Fruit fly (Drosophila melanogaster) whole organism, embryonic: ENCODE results near the gene MED18.
A peak's percentile ranks its signal among the peaks of the same experiment; 100 is the strongest.

Experiments
- CG10366 ChIP-seq: fragments of 200-800 bp; sonication (Bioruptor generic); IDR thresholded peaks from 2 replicates; pipeline ENCODE4 v1.3.6; 2022; ENCODE audit warnings: missing biosample characterization, missing genetic modification characterization
- CG10959 ChIP-seq: fragments of 200-800 bp; sonication (Bioruptor generic); IDR thresholded peaks from 2 replicates; pipeline ENCODE4 v1.3.6; 2022; ENCODE audit warnings: missing biosample characterization, missing genetic modification characterization
- CG11085 ChIP-seq: fragments of 200-800 bp; sonication (Bioruptor generic); IDR thresholded peaks from 2 replicates; pipeline ENCODE4 v1.3.6; 2022; ENCODE audit warnings: missing biosample characterization, missing genetic modification characterization
- CG11093 ChIP-seq: fragments of 200-800 bp; sonication (Bioruptor generic); IDR thresholded peaks from 3 replicates; pipeline ENCODE4 v1.3.6; 2022; ENCODE audit warnings: missing biosample characterization, missing genetic modification characterization
- CG11560 ChIP-seq: fragments of 200-800 bp; sonication (Bioruptor generic); IDR thresholded peaks from 3 replicates; pipeline ENCODE4 v1.3.6; 2022; ENCODE audit warnings: missing biosample characterization, missing genetic modification characterization
- CG13424 ChIP-seq: fragments of 200-800 bp; sonication (Bioruptor generic); optimal IDR thresholded peaks from 2 replicates; lab custom pipeline; 2019; ENCODE audit warnings: missing biosample characterization, mild to moderate bottlenecking, missing genetic modification characterization, moderate library complexity
- CG14014 ChIP-seq: fragments of 200-800 bp; sonication (Bioruptor generic); IDR thresholded peaks from 2 replicates; pipeline ENCODE4 v1.3.6; 2022; ENCODE audit warnings: missing biosample characterization, missing genetic modification characterization
- CG1602 ChIP-seq: fragments of 200-800 bp; sonication (Bioruptor generic); optimal IDR thresholded peaks from 3 replicates; lab custom pipeline; 2016; ENCODE audit warnings: missing biosample characterization, missing genetic modification characterization
- CG16779 ChIP-seq: fragments of 200-800 bp; sonication (Bioruptor generic); IDR thresholded peaks from 2 replicates; pipeline ENCODE4 v1.3.6; 2022; ENCODE audit warnings: missing biosample characterization, missing genetic modification characterization
- CG16815 ChIP-seq: fragments of 200-800 bp; sonication (Bioruptor generic); optimal IDR thresholded peaks from 3 replicates; lab custom pipeline; 2017; ENCODE audit warnings: missing biosample characterization, mild to moderate bottlenecking, missing genetic modification characterization
- CG2116 ChIP-seq: fragments of 200-800 bp; sonication (Bioruptor generic); optimal IDR thresholded peaks from 3 replicates; lab custom pipeline; 2018; ENCODE audit warnings: missing biosample characterization, mild to moderate bottlenecking, missing genetic modification characterization
- CG2199 ChIP-seq: fragments of 200-800 bp; sonication (Bioruptor generic); IDR thresholded peaks from 3 replicates; pipeline ENCODE4 v1.3.6; 2022; ENCODE audit warnings: missing biosample characterization, missing genetic modification characterization
- CG32532 ChIP-seq: fragments of 200-800 bp; sonication (Bioruptor generic); IDR thresholded peaks from 2 replicates; pipeline ENCODE4 v1.3.6; 2022; ENCODE audit warnings: missing biosample characterization, missing genetic modification characterization
- CG3281 ChIP-seq: fragments of 200-800 bp; sonication (Bioruptor generic); optimal IDR thresholded peaks from 3 replicates; lab custom pipeline; 2017; ENCODE audit warnings: missing biosample characterization, mild to moderate bottlenecking, missing genetic modification characterization
- CG4360 ChIP-seq: fragments of 200-800 bp; sonication (Bioruptor generic); IDR thresholded peaks from 2 replicates; pipeline ENCODE4 v1.3.6; 2022; ENCODE audit warnings: missing biosample characterization, missing genetic modification characterization
- CG43689 ChIP-seq: fragments of 200-800 bp; sonication (Bioruptor generic); IDR thresholded peaks from 2 replicates; pipeline ENCODE4 v1.3.6; 2022; ENCODE audit warnings: missing biosample characterization, missing genetic modification characterization
- CG4730 ChIP-seq: fragments of 200-800 bp; sonication (Bioruptor generic); IDR thresholded peaks from 2 replicates; pipeline ENCODE4 v1.3.6; 2022; ENCODE audit warnings: missing biosample characterization, missing genetic modification characterization
- CG7839 ChIP-seq: fragments of 200-800 bp; sonication (Bioruptor generic); optimal IDR thresholded peaks from 3 replicates; lab custom pipeline; 2018; ENCODE audit warnings: missing biosample characterization, mild to moderate bottlenecking, missing genetic modification characterization, moderate library complexity
- CG8944 ChIP-seq: fragments of 200-800 bp; sonication (Bioruptor generic); optimal IDR thresholded peaks from 3 replicates; lab custom pipeline; 2016; ENCODE audit warnings: missing biosample characterization, missing genetic modification characterization
- CTCF ChIP-seq: fragments of 200-800 bp; sonication (Bioruptor generic); optimal IDR thresholded peaks from 2 replicates; lab custom pipeline; 2017; ENCODE audit warnings: missing biosample characterization, mild to moderate bottlenecking, missing genetic modification characterization, moderate library complexity
- Fer2 ChIP-seq: fragments of 200-800 bp; sonication (Bioruptor generic); optimal IDR thresholded peaks from 2 replicates; lab custom pipeline; 2018; ENCODE audit warnings: missing biosample characterization, mild to moderate bottlenecking, missing genetic modification characterization, moderate library complexity
- H15 ChIP-seq: fragments of 200-800 bp; sonication (Bioruptor generic); IDR thresholded peaks from 3 replicates; pipeline ENCODE4 v1.3.6; 2022; ENCODE audit warnings: missing biosample characterization, missing genetic modification characterization
- Kr ChIP-seq: fragments of 200-800 bp; sonication (Bioruptor generic); optimal IDR thresholded peaks from 2 replicates; lab custom pipeline; 2017; ENCODE audit warnings: missing biosample characterization, mild to moderate bottlenecking, missing genetic modification characterization
- NK7.1 ChIP-seq: fragments of 200-800 bp; sonication (Bioruptor generic); optimal IDR thresholded peaks from 3 replicates; lab custom pipeline; 2016; ENCODE audit warnings: missing biosample characterization, missing genetic modification characterization
- Nf-YA ChIP-seq: fragments of 200-800 bp; sonication (Bioruptor generic); IDR thresholded peaks from 2 replicates; pipeline ENCODE4 v1.3.6; 2022; ENCODE audit warnings: missing biosample characterization, missing genetic modification characterization
- Ptx1 ChIP-seq: fragments of 200-800 bp; sonication (Bioruptor generic); IDR thresholded peaks from 2 replicates; pipeline ENCODE4 v1.3.6; 2022; ENCODE audit warnings: missing biosample characterization, missing genetic modification characterization
- Sry-β ChIP-seq: fragments of 200-800 bp; sonication (Bioruptor generic); optimal IDR thresholded peaks from 2 replicates; lab custom pipeline; 2018; ENCODE audit warnings: missing biosample characterization, mild to moderate bottlenecking, missing genetic modification characterization, moderate library complexity
- Taf1 ChIP-seq: fragments of 200-800 bp; sonication (Bioruptor generic); IDR thresholded peaks from 2 replicates; pipeline ENCODE4 v1.3.6; 2022; ENCODE audit warnings: missing biosample characterization, missing genetic modification characterization
- Trl ChIP-seq, 3 experiments: fragments of >200 bp in 2 of 3; fragments of 200-800 bp in 1 of 3; sonication (Bioruptor generic) in 1 of 3; optimal IDR thresholded peaks; 2 replicates in 1 of 3; 3 replicates in 2 of 3; lab custom pipeline; 2016 to 2017; ENCODE audit warnings: missing biosample characterization in 1 of 3, missing genetic modification characterization in 1 of 3
- bcd ChIP-seq: fragments of 200-800 bp; sonication (Bioruptor generic); optimal IDR thresholded peaks from 2 replicates; lab custom pipeline; 2017; ENCODE audit warnings: missing biosample characterization, mild to moderate bottlenecking, missing genetic modification characterization
- cas ChIP-seq: fragments of 200-800 bp; sonication (Bioruptor generic); IDR thresholded peaks from 2 replicates; pipeline ENCODE4 v1.3.6; 2022; ENCODE audit warnings: missing biosample characterization, missing genetic modification characterization
- chn ChIP-seq: fragments of 200-800 bp; sonication (Bioruptor generic); optimal IDR thresholded peaks from 2 replicates; lab custom pipeline; 2016; ENCODE audit warnings: missing biosample characterization, missing genetic modification characterization
- danr ChIP-seq: fragments of 200-800 bp; sonication (Bioruptor generic); IDR thresholded peaks from 2 replicates; pipeline ENCODE4 v1.3.6; 2022; ENCODE audit warnings: missing biosample characterization, missing genetic modification characterization
- exex ChIP-seq: fragments of 200-800 bp; sonication (Bioruptor generic); optimal IDR thresholded peaks from 4 replicates; lab custom pipeline; 2018; ENCODE audit warnings: missing biosample characterization, mild to moderate bottlenecking, missing genetic modification characterization, moderate library complexity
- fd3F ChIP-seq: fragments of 200-800 bp; sonication (Bioruptor generic); optimal IDR thresholded peaks from 2 replicates; lab custom pipeline; 2018; ENCODE audit warnings: missing biosample characterization, mild to moderate bottlenecking, missing genetic modification characterization, moderate library complexity
- h ChIP-seq: fragments of >200 bp; optimal IDR thresholded peaks from 2 replicates; lab custom pipeline; 2017
- lmd ChIP-seq: fragments of 200-800 bp; sonication (Bioruptor generic); IDR thresholded peaks from 2 replicates; pipeline ENCODE4 v1.3.6; 2022; ENCODE audit warnings: missing biosample characterization, missing genetic modification characterization
- lov ChIP-seq, 2 experiments: fragments of 200-800 bp in 1 of 2; fragments of >200 bp in 1 of 2; sonication (Bioruptor generic) in 1 of 2; IDR thresholded peaks in 1 of 2; optimal IDR thresholded peaks in 1 of 2; 2 replicates in 1 of 2; 3 replicates in 1 of 2; pipeline versions ENCODE4 v1.3.6 to Lab custom; 2017 to 2022; ENCODE audit warnings: missing biosample characterization in 1 of 2, missing genetic modification characterization in 1 of 2
- maf-S ChIP-seq: fragments of 200-800 bp; sonication (Bioruptor generic); optimal IDR thresholded peaks from 2 replicates; lab custom pipeline; 2016; ENCODE audit warnings: missing biosample characterization, missing genetic modification characterization
- mirr ChIP-seq: fragments of 200-800 bp; sonication (Bioruptor generic); optimal IDR thresholded peaks from 3 replicates; lab custom pipeline; 2018; ENCODE audit warnings: missing biosample characterization, mild to moderate bottlenecking, missing genetic modification characterization
- peb ChIP-seq: fragments of 200-800 bp; sonication (Bioruptor generic); IDR thresholded peaks from 2 replicates; pipeline ENCODE4 v1.3.6; 2022; ENCODE audit warnings: missing biosample characterization, missing genetic modification characterization
- repo ChIP-seq: fragments of 200-800 bp; sonication (Bioruptor generic); optimal IDR thresholded peaks from 2 replicates; lab custom pipeline; 2016; ENCODE audit warnings: missing biosample characterization, missing genetic modification characterization
- sima ChIP-seq: fragments of 200-800 bp; sonication (Bioruptor generic); optimal IDR thresholded peaks from 2 replicates; lab custom pipeline; 2016; ENCODE audit warnings: missing biosample characterization, missing genetic modification characterization
- sisA ChIP-seq: fragments of 200-800 bp; sonication (Bioruptor generic); IDR thresholded peaks from 2 replicates; pipeline ENCODE4 v1.3.6; 2022; ENCODE audit warnings: missing biosample characterization, missing genetic modification characterization
- slbo ChIP-seq: fragments of 200-800 bp; sonication (Bioruptor generic); IDR thresholded peaks from 2 replicates; pipeline ENCODE4 v1.3.6; 2022; ENCODE audit warnings: missing biosample characterization, missing genetic modification characterization
- slp2 ChIP-seq: fragments of 200-800 bp; sonication (Bioruptor generic); optimal IDR thresholded peaks from 2 replicates; lab custom pipeline; 2016; ENCODE audit warnings: missing biosample characterization, missing genetic modification characterization
- stc ChIP-seq: fragments of 200-800 bp; sonication (Bioruptor generic); IDR thresholded peaks from 2 replicates; pipeline ENCODE4 v1.3.6; 2022; ENCODE audit warnings: missing biosample characterization, missing genetic modification characterization
- toy ChIP-seq: fragments of 200-800 bp; sonication (Bioruptor generic); IDR thresholded peaks from 2 replicates; pipeline ENCODE4 v1.3.6; 2022; ENCODE audit warnings: missing biosample characterization, missing genetic modification characterization
- ttk ChIP-seq: fragments of 200-800 bp; sonication (Bioruptor generic); IDR thresholded peaks from 2 replicates; pipeline ENCODE4 v2.1.2; 2022; ENCODE audit warnings: missing biosample characterization, missing genetic modification characterization
- unpg ChIP-seq: fragments of 200-800 bp; sonication (Bioruptor generic); optimal IDR thresholded peaks from 3 replicates; lab custom pipeline; 2018; ENCODE audit warnings: missing biosample characterization, mild to moderate bottlenecking, missing genetic modification characterization, moderate library complexity
- vfl ChIP-seq: fragments of 200-800 bp; sonication (Bioruptor generic); optimal IDR thresholded peaks from 2 replicates; lab custom pipeline; 2016; ENCODE audit warnings: missing biosample characterization, missing genetic modification characterization
- wdn ChIP-seq: fragments of 200-800 bp; sonication (Bioruptor generic); IDR thresholded peaks from 2 replicates; pipeline ENCODE4 v1.3.6; 2022; ENCODE audit warnings: missing biosample characterization, missing genetic modification characterization

Gene MED18

DNA sequence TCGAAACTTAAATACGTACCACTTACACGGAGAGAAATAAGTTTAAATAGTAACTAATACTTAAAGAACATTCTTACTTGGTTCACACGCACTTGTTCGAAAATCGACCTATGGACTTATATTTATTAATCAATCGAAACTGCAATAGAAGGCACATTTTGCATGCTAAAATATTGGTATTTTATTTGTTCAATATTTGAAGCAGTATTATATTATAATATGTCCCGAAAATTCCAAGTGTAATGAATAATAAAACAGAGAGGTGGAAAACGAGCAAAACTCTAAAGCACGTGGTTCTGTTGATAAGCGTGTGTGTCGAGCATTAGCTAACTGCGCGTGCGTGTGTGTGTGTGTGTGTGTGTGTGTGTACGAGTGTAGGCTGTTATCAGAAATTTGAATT, 15.8 kb upstream of the MED18 start (continued):
- TF ChIP-seq CG1602 (GFP tag; lab: Kevin White, UChicago) (peak; percentile 74), sisA (GFP tag; lab: Robert Waterston, UW) (peak; percentile 64), unpg (peak; percentile 91), CG13424 (tag; lab: Kevin White, UChicago) (peak; percentile 89), CG16815 (peak; percentile 63), CG8944 (GFP tag; lab: Kevin White, UChicago) (peak; percentile 43), CG2116 (GFP tag; lab: Kevin White, UChicago) (peak; percentile 35), CG7839 (tag; lab: Kevin White, UChicago) (peak; percentile 92), CG3281 (GFP tag; lab: Kevin White, UChicago) (peak; percentile 94), ttk (GFP tag; lab: Robert Waterston, UW) (peak; percentile 45; the same call in 1 of the 2 replicates), CG32532 (GFP tag; lab: Robert Waterston, UW) (peak; percentile 91), lmd (GFP tag; lab: Robert Waterston, UW) (peak; percentile 86), wdn (GFP tag; lab: Robert Waterston, UW) (peak; percentile 77), maf-S (GFP tag; lab: Kevin White, UChicago) (peak; percentile 68), danr (GFP tag; lab: Robert Waterston, UW) (no peak), toy (GFP tag; lab: Robert Waterston, UW) (0 out of 2 replicates have a peak, but pooled peaks have one; percentile 42), CG11093 (GFP tag; lab: Robert Waterston, UW) (no peak), chn (GFP tag; lab: Kevin White, UChicago) (peak; percentile 65), CG11560 (tag; lab: Robert Waterston, UW) (0 out of 3 replicates have a peak, but pooled peaks have one; percentile 58), repo (GFP tag; lab: Kevin White, UChicago) (peak; percentile 62), Sry-β (GFP tag; lab: Kevin White, UChicago) (peak; percentile 6), CG4730 (peak; percentile 49), CTCF (peak; percentile 36), slbo (GFP tag; lab: Robert Waterston, UW) (peak; percentile 90), H15 (peak; percentile 53; the same call in 1 of the 3 replicates), CG4360 (no peak), CG2199 (no peak), h (lab: Kevin White, UChicago) (no peak), CG11085 (GFP tag; lab: Robert Waterston, UW) (no peak; the same call in 1 of the 2 replicates), CG16779 (GFP tag; lab: Robert Waterston, UW) (0 out of 2 replicates have a peak, but pooled peaks have one; percentile 27), Ptx1 (GFP tag; lab: Robert Waterston, UW) (peak; percentile 82), CG14014 (GFP tag; lab: Robert Waterston, UW) (peak; percentile 77), slp2 (peak; percentile 54), Fer2 (tag; lab: Kevin White, UChicago) (peak; percentile 87), Kr (GFP tag; lab: Kevin White, UChicago) (no peak), CG43689 (GFP tag; lab: Robert Waterston, UW) (peak; percentile 40; the same call in 1 of the 2 replicates), Nf-YA (GFP tag; lab: Robert Waterston, UW) (no peak), vfl (GFP tag; lab: Kevin White, UChicago) (peak; percentile 77), bcd (GFP tag; lab: Kevin White, UChicago) (peak; percentile 86), Taf1 (GFP tag; lab: Robert Waterston, UW) (peak; percentile 58), exex (peak; percentile 89), sima (no peak), CG10366 (GFP tag; lab: Robert Waterston, UW) (peak; percentile 76), Trl (optimal IDR thresholded peaks at IDR 0.05; lab: Kevin White, UChicago) (no peak), Trl (GFP tag; optimal IDR thresholded peaks at IDR 0.05; lab: Kevin White, UChicago) (peak; percentile 74), fd3F (GFP tag; lab: Kevin White, UChicago) (peak; percentile 86), CG10959 (GFP tag; lab: Robert Waterston, UW) (peak; percentile 43), lov (optimal IDR thresholded peaks at IDR 0.05; lab: Kevin White, UChicago) (no peak), lov (GFP tag; IDR thresholded peaks at IDR 0.05; lab: Robert Waterston, UW) (no peak), cas (peak; percentile 48; the same call in 1 of the 2 replicates), stc (GFP tag; lab: Robert Waterston, UW) (peak; percentile 67; the same call in 1 of the 2 replicates), peb (GFP tag; lab: Robert Waterston, UW) (peak; percentile 37; the same call in 1 of the 2 replicates), NK7.1 (GFP tag; lab: Kevin White, UChicago) (peak; percentile 21), mirr (GFP tag; lab: Kevin White, UChicago) (peak; percentile 82)
